Fruit fly (Drosophila melanogaster): Measurements from ENCODE around the gene CG18549.

The CG18549 gene

dm6 chr3R:12433764-12434163, 15.3 kb upstream of the CG18549 start, which contains the start of the genes Aos1 and Srlp:
Gene Aos1 (minus strand): TSS chr3R:12433822.
Gene Srlp (plus strand): TSS chr3R:12434098.
- TF ChIP-seq ap (GFP tag; IDR thresholded peaks at IDR 0.05) = no peak
- TF ChIP-seq CG33213 (GFP tag; optimal IDR thresholded peaks at IDR 0.05) = no peak
- no peak for TF ChIP-seq gsb (GFP tag; IDR thresholded peaks at IDR 0.05)
- TF ChIP-seq CG1603 (tag; optimal IDR thresholded peaks at IDR 0.05) = peak; percentile 9
- peak; percentile 63 for TF ChIP-seq CG13894 (tag; optimal IDR thresholded peaks at IDR 0.05)
- TF ChIP-seq CG13296 (GFP tag; optimal IDR thresholded peaks at IDR 0.05) = peak; percentile 54
- no peak for TF ChIP-seq CG2199 (GFP tag; IDR thresholded peaks at IDR 0.05)
- TF ChIP-seq CTCF (GFP tag; optimal IDR thresholded peaks at IDR 0.05) = peak; percentile 40
- no peak for TF ChIP-seq CG11247 (GFP tag; IDR thresholded peaks at IDR 0.05)
- TF ChIP-seq CG1647 (GFP tag; optimal IDR thresholded peaks at IDR 0.05) = peak; percentile 6
- peak; percentile 73 for TF ChIP-seq CG30403 (GFP tag; optimal IDR thresholded peaks at IDR 0.05)
- no peak for TF ChIP-seq Awh (GFP tag; IDR thresholded peaks at IDR 0.05)
- peak; percentile 40 for TF ChIP-seq CG7556 (GFP tag; optimal IDR thresholded peaks at IDR 0.05)
- TF ChIP-seq CG31441 (GFP tag; IDR thresholded peaks at IDR 0.05) = no peak; the same call in 1 of the 2 replicates
- TF ChIP-seq CG12391 (tag; optimal IDR thresholded peaks at IDR 0.05) = peak; percentile 81
- no peak for TF ChIP-seq CG8281 (tag; optimal IDR thresholded peaks at IDR 0.05)
- peak; percentile 46 for TF ChIP-seq twi (tag; optimal IDR thresholded peaks at IDR 0.05)
- TF ChIP-seq Ada2b (GFP tag; IDR thresholded peaks at IDR 0.05) = no peak
- TF ChIP-seq slou (GFP tag; optimal IDR thresholded peaks at IDR 0.05) = peak; percentile 17
- no peak for TF ChIP-seq CG32772 (GFP tag; IDR thresholded peaks at IDR 0.05)
- TF ChIP-seq CG16779 (GFP tag; IDR thresholded peaks at IDR 0.05) = no peak
- TF ChIP-seq CG17802 (tag; optimal IDR thresholded peaks at IDR 0.05) = no peak
- TF ChIP-seq CG8290 (GFP tag; optimal IDR thresholded peaks at IDR 0.05) = peak; percentile 19
- TF ChIP-seq CG8290 (tag; optimal IDR thresholded peaks at IDR 0.05) = no peak
- no peak for TF ChIP-seq Adf1 (GFP tag; IDR thresholded peaks at IDR 0.05)
- TF ChIP-seq sd (tag; optimal IDR thresholded peaks at IDR 0.05) = peak; percentile 58
- peak; percentile 52 for TF ChIP-seq Ets65A (GFP tag)
- TF ChIP-seq ewg (GFP tag; optimal IDR thresholded peaks at IDR 0.05) = peak; percentile 1
- TF ChIP-seq H15 (GFP tag; IDR thresholded peaks at IDR 0.05) = no peak
- TF ChIP-seq Eip74EF (GFP tag; optimal IDR thresholded peaks at IDR 0.05) = no peak
- no peak for TF ChIP-seq CG4707 (GFP tag; optimal IDR thresholded peaks at IDR 0.05)
- no peak for TF ChIP-seq HLH3B (GFP tag; IDR thresholded peaks at IDR 0.05)
- TF ChIP-seq Sox100B (GFP tag; optimal IDR thresholded peaks at IDR 0.05) = no peak
- 0 out of 3 replicates have a peak, but pooled peaks have one; percentile 36 for TF ChIP-seq knrl (GFP tag; IDR thresholded peaks at IDR 0.05; ENCODE audit: partially characterized antibody)
- TF ChIP-seq bowl (GFP tag; IDR thresholded peaks at IDR 0.05) = no peak
- 0 out of 2 replicates have a peak, but pooled peaks have one; percentile 8 for TF ChIP-seq E2f1 (GFP tag; IDR thresholded peaks at IDR 0.05)
- TF ChIP-seq fd96Cb (tag; optimal IDR thresholded peaks at IDR 0.05) = peak; percentile 23
- peak; percentile 88 for TF ChIP-seq row (GFP tag; IDR thresholded peaks at IDR 0.05)
- no peak for TF ChIP-seq CG9609 (GFP tag; optimal IDR thresholded peaks at IDR 0.05)
- TF ChIP-seq sqz (GFP tag; optimal IDR thresholded peaks at IDR 0.05) = no peak
- TF ChIP-seq Sin3A (optimal IDR thresholded peaks at IDR 0.05) = peak; percentile 44
- TF ChIP-seq CG14014 (GFP tag; IDR thresholded peaks at IDR 0.05) = no peak
- peak; percentile 52 for TF ChIP-seq Med (GFP tag)
- TF ChIP-seq ab (GFP tag; optimal IDR thresholded peaks at IDR 0.05) = no peak
- TF ChIP-seq Doc2 (GFP tag; IDR thresholded peaks at IDR 0.05) = no peak
- peak; percentile 50 for TF ChIP-seq CG3281 (GFP tag; optimal IDR thresholded peaks at IDR 0.05)
- TF ChIP-seq CG7928 (GFP tag; optimal IDR thresholded peaks at IDR 0.05) = no peak
- no peak for TF ChIP-seq CG4424 (GFP tag; optimal IDR thresholded peaks at IDR 0.05)
- TF ChIP-seq gem (tag; optimal IDR thresholded peaks at IDR 0.05) = no peak
- peak; percentile 80 for TF ChIP-seq phol (tag; optimal IDR thresholded peaks at IDR 0.05)
- TF ChIP-seq sens (GFP tag) = peak; percentile 67
- TF ChIP-seq CG30431 (GFP tag; optimal IDR thresholded peaks at IDR 0.05) = no peak
- TF ChIP-seq Sox102F (GFP tag; optimal IDR thresholded peaks at IDR 0.05) = no peak

Measured in whole organism, embryonic.